Worm (Caenorhabditis elegans) whole organism, midembryonic: Measurements from ENCODE around the gene T19D2.13.

Source experiments
- T22C8.4 ChIP-seq: fragments of 200-800 bp; sonication (Bioruptor generic); IDR thresholded peaks from 2 replicates; pipeline ENCODE4 v1.3.6; 2022; ENCODE audit warnings: missing genetic modification characterization, missing compliant biosample characterization
- cog-1 ChIP-seq: sonication (generic microtip); optimal IDR thresholded peaks from 2 replicates; lab custom pipeline; 2016; ENCODE audit warnings: missing genetic modification characterization, missing compliant biosample characterization
- flt-1 ChIP-seq: fragments of 200-800 bp; sonication (Bioruptor generic); IDR thresholded peaks from 2 replicates; pipeline ENCODE4 v1.3.6; 2022; ENCODE audit warnings: missing genetic modification characterization, missing compliant biosample characterization
- klf-2 ChIP-seq: fragments of 200-800 bp; sonication (Bioruptor generic); conservative IDR thresholded peaks from 2 replicates; pipeline ENCODE4 v1.3.6; 2022; ENCODE audit warnings: missing genetic modification reagents, missing genetic modification characterization, missing compliant biosample characterization
- ref-1 ChIP-seq: fragments of 200-800 bp; sonication (Bioruptor generic); conservative IDR thresholded peaks from 2 replicates; pipeline ENCODE4 v1.3.6; 2022; ENCODE audit warnings: missing genetic modification reagents, missing genetic modification characterization, missing compliant biosample characterization
- ztf-23 ChIP-seq: fragments of 200-800 bp; sonication (Bioruptor generic); IDR thresholded peaks from 2 replicates; pipeline ENCODE4 v1.3.6; 2022; ENCODE audit warnings: missing genetic modification reagents, missing genetic modification characterization, missing compliant biosample characterization
- ztf-29 ChIP-seq: fragments of 200-800 bp; sonication (Bioruptor generic); IDR thresholded peaks from 2 replicates; pipeline ENCODE4 v1.3.6; 2022; ENCODE audit warnings: missing genetic modification reagents, missing genetic modification characterization, missing compliant biosample characterization

ce11 chrX:3991652-3992051 is 49.5 kb upstream of the T19D2.13 start:
- TF ChIP-seq ztf-29 (GFP tag; lab: Robert Waterston, UW) (no peak), ztf-23 (GFP tag; lab: Robert Waterston, UW) (no peak), cog-1 (tag; lab: Kevin White, UChicago) (no peak), flt-1 (GFP tag; lab: Robert Waterston, UW) (no peak), klf-2 (no peak), T22C8.4 (GFP tag; lab: Robert Waterston, UW) (no peak), ref-1 (GFP tag; lab: Robert Waterston, UW) (no peak)
